Worm (Caenorhabditis elegans) whole organism, late embryonic: ENCODE data around the gene tyra-3.

Experiments
- C38D4.7 ChIP-seq: fragments of 200-800 bp; sonication (Bioruptor generic); optimal IDR thresholded peaks from 2 replicates; lab custom pipeline; 2018; ENCODE audit warnings: mild to moderate bottlenecking, missing genetic modification characterization, moderate library complexity, missing compliant biosample characterization
- F13H6.1 ChIP-seq: sonication (generic microtip); optimal IDR thresholded peaks from 2 replicates; lab custom pipeline; 2016; ENCODE audit warnings: missing genetic modification characterization, missing compliant biosample characterization
- K02D7.2 ChIP-seq: sonication (generic microtip); optimal IDR thresholded peaks from 2 replicates; lab custom pipeline; 2017; ENCODE audit warnings: mild to moderate bottlenecking, missing genetic modification characterization, missing compliant biosample characterization
- ama-1 ChIP-seq: fragments of 150-350 bp; optimal IDR thresholded peaks from 2 replicates; lab custom pipeline; 2014
- ceh-19 ChIP-seq: fragments of 200-800 bp; sonication (Bioruptor generic); optimal IDR thresholded peaks from 2 replicates; lab custom pipeline; 2018; ENCODE audit warnings: mild to moderate bottlenecking, missing genetic modification characterization, missing compliant biosample characterization
- ceh-6 ChIP-seq: fragments of 200-800 bp; sonication (Bioruptor generic); optimal IDR thresholded peaks from 2 replicates; lab custom pipeline; 2018; ENCODE audit warnings: mild to moderate bottlenecking, missing genetic modification characterization, missing compliant biosample characterization
- ceh-9 ChIP-seq: sonication (generic microtip); optimal IDR thresholded peaks from 2 replicates; lab custom pipeline; 2016; ENCODE audit warnings: mild to moderate bottlenecking, missing genetic modification characterization, inconsistent platforms, missing compliant biosample characterization
- dmd-4 ChIP-seq: sonication (generic microtip); optimal IDR thresholded peaks from 2 replicates; lab custom pipeline; 2016; ENCODE audit warnings: borderline replicate concordance, missing genetic modification characterization, missing compliant biosample characterization
- elt-2 ChIP-seq: sonication (generic microtip); optimal IDR thresholded peaks from 2 replicates; lab custom pipeline; 2016; ENCODE audit warnings: missing genetic modification reagents, missing genetic modification characterization, missing compliant biosample characterization
- elt-4 ChIP-seq: sonication (generic microtip); optimal IDR thresholded peaks from 2 replicates; lab custom pipeline; 2016; ENCODE audit warnings: missing genetic modification characterization, missing compliant biosample characterization
- fkh-6 ChIP-seq: sonication (generic microtip); optimal IDR thresholded peaks from 2 replicates; lab custom pipeline; 2016; ENCODE audit warnings: missing genetic modification characterization, missing compliant biosample characterization
- hlh-13 ChIP-seq: fragments of 200-800 bp; sonication (Bioruptor generic); optimal IDR thresholded peaks from 2 replicates; lab custom pipeline; 2018; ENCODE audit warnings: mild to moderate bottlenecking, missing genetic modification characterization, missing compliant biosample characterization
- hlh-15 ChIP-seq: sonication (generic microtip); optimal IDR thresholded peaks from 2 replicates; lab custom pipeline; 2016; ENCODE audit warnings: missing genetic modification characterization, missing compliant biosample characterization
- mec-3 ChIP-seq: sonication (generic microtip); optimal IDR thresholded peaks from 2 replicates; lab custom pipeline; 2016; ENCODE audit warnings: borderline replicate concordance, missing genetic modification characterization, missing compliant biosample characterization
- nhr-232 ChIP-seq: sonication (generic microtip); optimal IDR thresholded peaks from 2 replicates; lab custom pipeline; 2016; ENCODE audit warnings: missing genetic modification characterization, missing compliant biosample characterization
- npax-4 ChIP-seq: sonication (generic microtip); optimal IDR thresholded peaks from 2 replicates; lab custom pipeline; 2016; ENCODE audit warnings: missing genetic modification characterization, missing compliant biosample characterization
- odd-2 ChIP-seq: sonication (generic microtip); optimal IDR thresholded peaks from 2 replicates; lab custom pipeline; 2017; ENCODE audit warnings: antibody characterized with exemption, mild to moderate bottlenecking, missing genetic modification characterization, missing compliant biosample characterization
- pag-3 ChIP-seq: sonication (generic microtip); optimal IDR thresholded peaks from 2 replicates; lab custom pipeline; 2016; ENCODE audit warnings: missing compliant biosample characterization, missing genetic modification characterization, borderline replicate concordance
- pax-1 ChIP-seq: fragments of 150-350 bp; optimal IDR thresholded peaks from 2 replicates; lab custom pipeline; 2014; ENCODE audit warnings: missing biosample characterization, missing genetic modification characterization
- pha-4 ChIP-seq: fragments of 150-350 bp; optimal IDR thresholded peaks from 2 replicates; lab custom pipeline; 2018; ENCODE audit warnings: missing biosample characterization, missing genetic modification reagents, missing genetic modification characterization
- rnt-1 ChIP-seq: sonication (generic microtip); optimal IDR thresholded peaks from 2 replicates; lab custom pipeline; 2016; ENCODE audit warnings: missing genetic modification characterization, missing compliant biosample characterization
- unc-3 ChIP-seq, 2 experiments: fragments of 200-800 bp in 1 of 2; sonication (Bioruptor generic) in 1 of 2; sonication (generic microtip) in 1 of 2; conservative IDR thresholded peaks in 1 of 2; optimal IDR thresholded peaks in 1 of 2; 2 replicates each; pipeline versions ENCODE4 v1.3.6 to Lab custom; 2016 to 2022; ENCODE audit warnings: missing compliant biosample characterization in 2 of 2, missing genetic modification characterization in 2 of 2, missing genetic modification reagents in 1 of 2
- unc-42 ChIP-seq: sonication (generic microtip); optimal IDR thresholded peaks from 2 replicates; lab custom pipeline; 2016; ENCODE audit warnings: missing genotype, missing genetic modification characterization, missing compliant biosample characterization

Gene tyra-3

ce11 chrX:4947749-4948148 is at the start of gene tyra-3:
Gene tyra-3, plus strand, starts transcription at chrX:4948049.
- no peak for TF ChIP-seq odd-2 (tag; lab: Kevin White, UChicago)

ce11 chrX:4899623-4900022 is 48.2 kb upstream of the tyra-3 start:
- TF ChIP-seq npax-4 (no peak), hlh-13 (GFP tag; lab: Kevin White, UChicago) (no peak), fkh-6 (tag; lab: Kevin White, UChicago) (no peak), pag-3 (tag; lab: Kevin White, UChicago) (no peak)
- TF ChIP-seq, all 69 proteins: peak for 0

ce11 chrX:4900685-4901084 is 47.2 kb upstream of the tyra-3 start, which contains the start of gene T07F12.4:
Gene T07F12.4, minus strand, starts transcription at chrX:4900814.
- TF ChIP-seq ceh-19 (GFP tag; lab: Kevin White, UChicago) = no peak

ce11 chrX:4901974-4902373 is 45.9 kb upstream of the tyra-3 start:
- TF ChIP-seq hlh-13 (GFP tag; lab: Kevin White, UChicago) (no peak), unc-42 (peak; percentile 76)

- peak; percentile 34 for TF ChIP-seq unc-42
- no peak for TF ChIP-seq K02D7.2 (tag; lab: Kevin White, UChicago)
- no peak for TF ChIP-seq ama-1
- TF ChIP-seq unc-3 (GFP tag; conservative IDR thresholded peaks at IDR 0.05; lab: Robert Waterston, UW) = no peak
- no peak for TF ChIP-seq unc-3 (tag; optimal IDR thresholded peaks at IDR 0.05; lab: Kevin White, UChicago)
- TF ChIP-seq hlh-15 (tag; lab: Kevin White, UChicago) = no peak
- TF ChIP-seq ceh-9 (tag; lab: Kevin White, UChicago) = no peak
- TF ChIP-seq, all 69 proteins: peak for 1
These were observed 45.5 kb upstream of the tyra-3 start for ce11 chrX:4902376-4902775.

ce11 chrX:4905804-4906203 is 42.0 kb upstream of the tyra-3 start, which contains the start of gene K05B2.2:
Gene K05B2.2, plus strand, starts transcription at chrX:4906081.
- no peak for TF ChIP-seq elt-4 (tag; lab: Kevin White, UChicago)
- no peak for TF ChIP-seq rnt-1 (tag; lab: Kevin White, UChicago)
- TF ChIP-seq mec-3 (tag; lab: Kevin White, UChicago) = no peak

- no peak for TF ChIP-seq C38D4.7 (GFP tag; lab: Kevin White, UChicago)
- no peak for TF ChIP-seq nhr-232
- TF ChIP-seq elt-2 (tag; lab: Kevin White, UChicago) = peak; percentile 68
- no peak for TF ChIP-seq pax-1 (tag; lab: Kevin White, UChicago)
These were observed 36.5 kb upstream of the tyra-3 start for ce11 chrX:4911287-4911876.

ce11 chrX:4914464-4914863 is 33.4 kb upstream of the tyra-3 start:
- TF ChIP-seq pha-4 (tag; lab: Kevin White, UChicago) = no peak
- TF ChIP-seq ama-1 = no peak
- TF ChIP-seq pax-1 (tag; lab: Kevin White, UChicago) = no peak

ce11 chrX:4915879-4916278 is 32.0 kb upstream of the tyra-3 start, which contains the start of gene ifa-4:
Gene ifa-4, minus strand, starts transcription at chrX:4915979.
- TF ChIP-seq ceh-9 (tag; lab: Kevin White, UChicago) (no peak), ceh-6 (GFP tag; lab: Kevin White, UChicago) (no peak), unc-3 (GFP tag; conservative IDR thresholded peaks at IDR 0.05; lab: Robert Waterston, UW) (no peak), unc-3 (tag; optimal IDR thresholded peaks at IDR 0.05; lab: Kevin White, UChicago) (no peak), ceh-19 (GFP tag; lab: Kevin White, UChicago) (no peak), C38D4.7 (GFP tag; lab: Kevin White, UChicago) (no peak), dmd-4 (tag; lab: Kevin White, UChicago) (no peak), unc-42 (no peak), F13H6.1 (tag; lab: Kevin White, UChicago) (no peak), hlh-13 (GFP tag; lab: Kevin White, UChicago) (no peak)
